Worm (Caenorhabditis elegans) whole organism, mixed stage, embryonic: ENCODE results near the gene fbxa-112.

Source experiments
- blmp-1 ChIP-seq: fragments of 150-350 bp; optimal IDR thresholded peaks from 2 replicates; lab custom pipeline; 2014; ENCODE audit warnings: missing biosample characterization, missing genetic modification characterization
- ces-1 ChIP-seq: fragments of 150-350 bp; optimal IDR thresholded peaks from 2 replicates; lab custom pipeline; 2014; ENCODE audit warnings: missing biosample characterization, missing genetic modification reagents, missing genetic modification characterization
- lin-13 ChIP-seq: fragments of 150-350 bp; optimal IDR thresholded peaks from 2 replicates; lab custom pipeline; 2014; ENCODE audit warnings: missing biosample characterization, missing genetic modification characterization
- nhr-76 ChIP-seq: sonication (generic microtip); optimal IDR thresholded peaks from 2 replicates; lab custom pipeline; 2017; ENCODE audit warnings: missing biosample characterization, missing genetic modification characterization
- pha-4 ChIP-seq: fragments of 150-350 bp; optimal IDR thresholded peaks from 2 replicates; lab custom pipeline; 2018; ENCODE audit warnings: missing biosample characterization, missing genetic modification reagents, missing genetic modification characterization
- snpc-4 ChIP-seq: fragments of 150-350 bp; optimal IDR thresholded peaks from 2 replicates; lab custom pipeline; 2014; ENCODE audit warnings: missing biosample characterization, missing genetic modification characterization

DNA sequence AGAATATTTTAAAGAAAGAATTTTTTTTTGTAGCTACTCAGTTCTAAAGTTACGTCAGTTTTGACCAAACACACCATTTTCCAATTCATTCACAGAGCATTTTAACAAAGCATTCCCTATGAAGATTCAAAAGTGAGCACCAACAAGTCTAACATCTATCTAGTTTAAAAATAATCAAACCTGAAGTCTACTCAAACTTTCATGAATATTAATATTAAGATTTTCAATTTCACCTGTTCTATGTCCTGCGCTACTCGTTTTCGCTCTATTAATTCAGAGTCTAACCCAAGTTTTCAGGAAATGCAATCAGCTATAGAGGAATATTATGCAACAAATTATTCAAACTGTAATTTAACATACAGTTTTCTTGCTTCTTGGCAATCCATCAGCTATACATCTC lies 24.2 kb upstream of the fbxa-112 start, which contains the start of gene srh-119:
- TF ChIP-seq lin-13 (tag; lab: Kevin White, UChicago) (no peak), snpc-4 (no peak), blmp-1 (tag; lab: Kevin White, UChicago) (no peak), pha-4 (tag; lab: Kevin White, UChicago) (no peak), nhr-76 (tag; lab: Kevin White, UChicago) (no peak), ces-1 (GFP tag; lab: Kevin White, UChicago) (no peak)
